Worm (Caenorhabditis elegans): Measurements from ENCODE around the gene mrpl-21.

DNA sequence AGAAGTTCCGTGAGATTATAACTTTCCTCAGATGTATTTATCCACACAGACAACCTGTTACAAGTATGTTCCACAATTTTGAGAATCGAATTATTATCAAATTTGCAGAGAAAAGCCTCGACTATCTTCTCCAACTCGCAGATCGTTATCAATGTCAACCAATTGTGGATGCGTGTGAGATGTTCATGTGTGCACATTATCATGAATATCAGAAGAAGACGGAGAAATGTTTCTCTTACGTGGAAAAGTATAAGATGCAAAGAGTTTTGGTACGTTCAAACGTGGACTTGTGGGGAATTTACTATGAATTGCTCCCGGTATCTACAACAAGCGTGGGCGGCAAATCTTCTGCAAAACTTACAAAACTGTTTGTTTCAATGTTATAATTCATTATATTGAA is 27.7 kb upstream of the mrpl-21 start:
- TF ChIP-seq flh-1 (GFP tag; optimal IDR thresholded peaks at IDR 0.05) (no peak), mab-5 (tag; optimal IDR thresholded peaks at IDR 0.05) (no peak), sem-2 (GFP tag; optimal IDR thresholded peaks at IDR 0.05) (no peak)

All from whole organism, mixed stage, embryonic.